Fruit fly (Drosophila melanogaster): ENCODE measurements around the gene Octalpha2R.

The Octalpha2R gene

dm6 chr3R:18795000-18795810 lies 53.8 kb downstream of the Octalpha2R start, which contains the start of gene CG7720 (continued):
- TF ChIP-seq salr (GFP tag; optimal IDR thresholded peaks at IDR 0.05) (peak; percentile 4 to 76), CG1621 (tag; optimal IDR thresholded peaks at IDR 0.05) (no peak), CG32006 (GFP tag; optimal IDR thresholded peaks at IDR 0.05) (peak; percentile 79), Smox (GFP tag; optimal IDR thresholded peaks at IDR 0.05) (peak; percentile 81), CG31627 (GFP tag; optimal IDR thresholded peaks at IDR 0.05) (peak; percentile 82), eg (GFP tag; IDR thresholded peaks at IDR 0.05) (no peak), topi (GFP tag; optimal IDR thresholded peaks at IDR 0.05) (peak; percentile 80), Sox102F (GFP tag; optimal IDR thresholded peaks at IDR 0.05) (peak; percentile 74), Ets21C (GFP tag; optimal IDR thresholded peaks at IDR 0.05) (peak; percentile 61), Gug (GFP tag; IDR thresholded peaks at IDR 0.05) (no peak), CG11902 (GFP tag; optimal IDR thresholded peaks at IDR 0.05) (peak; percentile 70), fd85E (GFP tag; optimal IDR thresholded peaks at IDR 0.05) (no peak), spab (GFP tag; optimal IDR thresholded peaks at IDR 0.05) (peak; percentile 45), CG4318 (GFP tag; optimal IDR thresholded peaks at IDR 0.05) (peak; percentile 50), CG7368 (GFP tag; optimal IDR thresholded peaks at IDR 0.05) (peak; percentile 43), acj6 (GFP tag; optimal IDR thresholded peaks at IDR 0.05) (peak; percentile 76), CG6792 (GFP tag; optimal IDR thresholded peaks at IDR 0.05) (peak; percentile 70), CG34406 (GFP tag; optimal IDR thresholded peaks at IDR 0.05) (peak; percentile 70), fkh (GFP tag; optimal IDR thresholded peaks at IDR 0.05) (no peak), CG8119 (GFP tag; IDR thresholded peaks at IDR 0.05) (peak; percentile 51; the same call in 2 of the 3 replicates), Sox14 (GFP tag; optimal IDR thresholded peaks at IDR 0.05) (peak; percentile 78)

dm6 chr3R:18794051-18794450 lies 55.0 kb downstream of the Octalpha2R start:
- no peak for TF ChIP-seq CG7368 (GFP tag; optimal IDR thresholded peaks at IDR 0.05)
- TF ChIP-seq CG9139 (GFP tag; optimal IDR thresholded peaks at IDR 0.05), result no peak
- TF ChIP-seq esn (GFP tag; optimal IDR thresholded peaks at IDR 0.05), result no peak
- TF ChIP-seq CG6808 (GFP tag; optimal IDR thresholded peaks at IDR 0.05), result no peak
- TF ChIP-seq Eip75B (GFP tag; optimal IDR thresholded peaks at IDR 0.05), result no peak
- TF ChIP-seq lz (GFP tag; optimal IDR thresholded peaks at IDR 0.05), result no peak
- no peak for TF ChIP-seq CG11762 (GFP tag; optimal IDR thresholded peaks at IDR 0.05; ENCODE audit: insufficient read depth)
- no peak for TF ChIP-seq Sox15 (GFP tag; optimal IDR thresholded peaks at IDR 0.05)
- no peak for TF ChIP-seq Sox14 (GFP tag; optimal IDR thresholded peaks at IDR 0.05)

dm6 chr3R:18790619-18791018 lies 58.4 kb downstream of the Octalpha2R start:
- no peak for TF ChIP-seq CG9139 (GFP tag; optimal IDR thresholded peaks at IDR 0.05)
- TF ChIP-seq Ets21C (GFP tag; optimal IDR thresholded peaks at IDR 0.05), result no peak
- TF ChIP-seq CG16779 (tag; optimal IDR thresholded peaks at IDR 0.05), result no peak
- TF ChIP-seq salr (GFP tag; optimal IDR thresholded peaks at IDR 0.05), result no peak
- TF ChIP-seq Sox15 (GFP tag; optimal IDR thresholded peaks at IDR 0.05), result no peak
- TF ChIP-seq CG15336 (GFP tag; IDR thresholded peaks at IDR 0.05), result no peak; the same call in 1 of the 2 replicates
- no peak for TF ChIP-seq CG6792 (GFP tag; optimal IDR thresholded peaks at IDR 0.05)
- TF ChIP-seq CG3919 (GFP tag; optimal IDR thresholded peaks at IDR 0.05), result peak; percentile 35
- TF ChIP-seq CG11762 (GFP tag; optimal IDR thresholded peaks at IDR 0.05; ENCODE audit: insufficient read depth), result no peak
- no peak for TF ChIP-seq Eip75B (GFP tag; optimal IDR thresholded peaks at IDR 0.05)
- TF ChIP-seq CG11902 (GFP tag; optimal IDR thresholded peaks at IDR 0.05), result no peak
- TF ChIP-seq CG10631 (GFP tag; optimal IDR thresholded peaks at IDR 0.05), result no peak
- no peak for TF ChIP-seq CG11294 (GFP tag; IDR thresholded peaks at IDR 0.05)
- peak; percentile 17 for TF ChIP-seq CG32006 (GFP tag; optimal IDR thresholded peaks at IDR 0.05)
- peak; percentile 17 for TF ChIP-seq fd59A (GFP tag; optimal IDR thresholded peaks at IDR 0.05)
- no peak for TF ChIP-seq dsx (GFP tag; optimal IDR thresholded peaks at IDR 0.05; ENCODE audit: poor library complexity, severe bottlenecking)
- TF ChIP-seq acj6 (GFP tag; optimal IDR thresholded peaks at IDR 0.05), result no peak
- peak; percentile 3 for TF ChIP-seq Met (GFP tag; optimal IDR thresholded peaks at IDR 0.05)
- no peak for TF ChIP-seq Smox (GFP tag; optimal IDR thresholded peaks at IDR 0.05)
- TF ChIP-seq CG10669 (GFP tag; optimal IDR thresholded peaks at IDR 0.05), result peak; percentile 24
- TF ChIP-seq Lpt (GFP tag; optimal IDR thresholded peaks at IDR 0.05), result no peak
- no peak for TF ChIP-seq esn (GFP tag; optimal IDR thresholded peaks at IDR 0.05)
- TF ChIP-seq fkh (GFP tag; optimal IDR thresholded peaks at IDR 0.05), result no peak
- no peak for TF ChIP-seq Gug (GFP tag; IDR thresholded peaks at IDR 0.05)
- no peak for TF ChIP-seq CG6276 (GFP tag; optimal IDR thresholded peaks at IDR 0.05)
- TF ChIP-seq vri (GFP tag; optimal IDR thresholded peaks at IDR 0.05), result no peak
- TF ChIP-seq spab (GFP tag; optimal IDR thresholded peaks at IDR 0.05), result no peak
- peak; percentile 73 for TF ChIP-seq Eip78C (GFP tag)
- no peak for TF ChIP-seq net (GFP tag; optimal IDR thresholded peaks at IDR 0.05)
- TF ChIP-seq CG8119 (GFP tag; IDR thresholded peaks at IDR 0.05), result no peak
- TF ChIP-seq Hr38 (GFP tag; optimal IDR thresholded peaks at IDR 0.05), result no peak
- TF ChIP-seq CG3032 (tag; optimal IDR thresholded peaks at IDR 0.05), result peak; percentile 12
- TF ChIP-seq eg (GFP tag; IDR thresholded peaks at IDR 0.05), result 0 out of 3 replicates have a peak, but pooled peaks have one; percentile 25
